Fruit fly (Drosophila melanogaster) whole organism, prepupa: ENCODE data around the gene JIL-1.

Experiments
- Blimp-1 ChIP-seq: fragments of 200-800 bp; sonication (Bioruptor generic); optimal IDR thresholded peaks from 3 replicates; lab custom pipeline; 2017; ENCODE audit warnings: missing biosample characterization, missing genetic modification characterization, mild to moderate bottlenecking, moderate library complexity, missing genetic modification reagents
- CG10631 ChIP-seq: fragments of 200-800 bp; sonication (Bioruptor generic); optimal IDR thresholded peaks from 2 replicates; lab custom pipeline; 2016; ENCODE audit warnings: missing biosample characterization, missing genetic modification characterization
- CG10669 ChIP-seq: fragments of 200-800 bp; sonication (Bioruptor generic); optimal IDR thresholded peaks from 3 replicates; lab custom pipeline; 2018; ENCODE audit warnings: missing biosample characterization, mild to moderate bottlenecking, missing genetic modification characterization, moderate library complexity
- CG11762 ChIP-seq: fragments of 200-800 bp; sonication (Bioruptor generic); optimal IDR thresholded peaks from 3 replicates; lab custom pipeline; 2016; ENCODE audit warnings: missing biosample characterization, missing genetic modification characterization; ENCODE audit not compliant: insufficient read depth
- CG15336 ChIP-seq: fragments of 200-800 bp; sonication (Bioruptor generic); IDR thresholded peaks from 2 replicates; pipeline ENCODE4 v1.3.6; 2022; ENCODE audit warnings: missing biosample characterization, missing genetic modification characterization
- CG1621 ChIP-seq: fragments of 200-800 bp; sonication (Bioruptor generic); optimal IDR thresholded peaks from 3 replicates; lab custom pipeline; 2018; ENCODE audit warnings: missing biosample characterization, mild to moderate bottlenecking, missing genetic modification characterization
- CG16779 ChIP-seq: fragments of 200-800 bp; sonication (Bioruptor generic); optimal IDR thresholded peaks from 3 replicates; lab custom pipeline; 2017; ENCODE audit warnings: missing biosample characterization, mild to moderate bottlenecking, missing genetic modification characterization
- CG3032 ChIP-seq: fragments of 200-800 bp; optimal IDR thresholded peaks from 2 replicates; lab custom pipeline; 2019; ENCODE audit warnings: missing biosample characterization, mild to moderate bottlenecking, missing genetic modification characterization, moderate library complexity
- CG31627 ChIP-seq: fragments of 200-800 bp; sonication (Bioruptor generic); optimal IDR thresholded peaks from 3 replicates; lab custom pipeline; 2016; ENCODE audit warnings: missing biosample characterization, missing genetic modification characterization
- CG32006 ChIP-seq: fragments of 200-800 bp; sonication (Bioruptor generic); optimal IDR thresholded peaks from 3 replicates; lab custom pipeline; 2017; ENCODE audit warnings: missing biosample characterization, mild to moderate bottlenecking, missing genetic modification characterization
- CG3919 ChIP-seq: fragments of 200-800 bp; sonication (Bioruptor generic); optimal IDR thresholded peaks from 3 replicates; lab custom pipeline; 2016; ENCODE audit warnings: missing biosample characterization, missing genetic modification characterization
- CG6808 ChIP-seq: fragments of 200-800 bp; sonication (Bioruptor generic); optimal IDR thresholded peaks from 3 replicates; lab custom pipeline; 2017; ENCODE audit warnings: missing biosample characterization, missing genetic modification characterization, mild to moderate bottlenecking, moderate library complexity, missing genetic modification reagents
- CG6854 ChIP-seq: fragments of 200-800 bp; sonication (Bioruptor generic); optimal IDR thresholded peaks from 2 replicates; lab custom pipeline; 2017; ENCODE audit warnings: missing biosample characterization, mild to moderate bottlenecking, missing genetic modification characterization
- CG8119 ChIP-seq: fragments of 200-800 bp; sonication (Bioruptor generic); IDR thresholded peaks from 3 replicates; pipeline ENCODE4 v1.3.6; 2022; ENCODE audit warnings: missing biosample characterization, missing genetic modification characterization
- CG9139 ChIP-seq: fragments of 200-800 bp; sonication (Bioruptor generic); optimal IDR thresholded peaks from 3 replicates; lab custom pipeline; 2017; ENCODE audit warnings: missing biosample characterization, mild to moderate bottlenecking, missing genetic modification characterization
- Eip75B ChIP-seq: fragments of 200-800 bp; sonication (Bioruptor generic); optimal IDR thresholded peaks from 3 replicates; lab custom pipeline; 2016; ENCODE audit warnings: missing biosample characterization, missing genetic modification characterization
- Eip78C ChIP-seq: fragments of 200-800 bp; sonication (Bioruptor generic); peaks from one replicate; lab custom pipeline; 2016; ENCODE audit warnings: missing biosample characterization, missing genetic modification characterization
- Eip93F ChIP-seq: fragments of 200-800 bp; sonication (Bioruptor generic); optimal IDR thresholded peaks from 2 replicates; lab custom pipeline; 2016; ENCODE audit warnings: missing biosample characterization, mild to moderate bottlenecking, missing genetic modification characterization
- Ets96B ChIP-seq: fragments of 200-800 bp; optimal IDR thresholded peaks from 2 replicates; lab custom pipeline; 2019; ENCODE audit warnings: missing biosample characterization, mild to moderate bottlenecking, missing genetic modification characterization, moderate library complexity
- Hr4 ChIP-seq: fragments of 200-800 bp; sonication (Bioruptor generic); optimal IDR thresholded peaks from 3 replicates; lab custom pipeline; 2016; ENCODE audit warnings: missing biosample characterization, missing genetic modification characterization
- Lpt ChIP-seq: fragments of 200-800 bp; sonication (Bioruptor generic); optimal IDR thresholded peaks from 3 replicates; lab custom pipeline; 2016; ENCODE audit warnings: missing biosample characterization, missing genetic modification characterization
- Met ChIP-seq: fragments of 200-800 bp; sonication (Bioruptor generic); optimal IDR thresholded peaks from 3 replicates; lab custom pipeline; 2016; ENCODE audit warnings: missing biosample characterization, missing genetic modification characterization
- OdsH ChIP-seq: fragments of 200-800 bp; sonication (Bioruptor generic); optimal IDR thresholded peaks from 3 replicates; lab custom pipeline; 2016; ENCODE audit warnings: missing biosample characterization, missing genetic modification characterization
- Sox102F ChIP-seq: fragments of 200-800 bp; sonication (Bioruptor generic); optimal IDR thresholded peaks from 2 replicates; lab custom pipeline; 2016; ENCODE audit warnings: missing biosample characterization, mild to moderate bottlenecking, missing genetic modification characterization
- Sox14 ChIP-seq: fragments of 200-800 bp; sonication (Bioruptor generic); optimal IDR thresholded peaks from 3 replicates; lab custom pipeline; 2016; ENCODE audit warnings: missing biosample characterization, missing genetic modification characterization
- Sox15 ChIP-seq: fragments of 200-800 bp; sonication (Bioruptor generic); optimal IDR thresholded peaks from 3 replicates; lab custom pipeline; 2016; ENCODE audit warnings: missing biosample characterization, missing genetic modification characterization
- achi ChIP-seq: fragments of 200-800 bp; sonication (Bioruptor generic); optimal IDR thresholded peaks from 3 replicates; lab custom pipeline; 2016; ENCODE audit warnings: missing biosample characterization, missing genetic modification characterization
- dsx ChIP-seq: fragments of 200-800 bp; optimal IDR thresholded peaks from 3 replicates; lab custom pipeline; 2019; ENCODE audit warnings: missing biosample characterization, mild to moderate bottlenecking, missing genetic modification characterization, moderate library complexity; ENCODE audit not compliant: poor library complexity, severe bottlenecking
- eg ChIP-seq: fragments of 200-800 bp; sonication (Bioruptor generic); IDR thresholded peaks from 3 replicates; pipeline ENCODE4 v1.3.6; 2022; ENCODE audit warnings: missing biosample characterization, missing genetic modification characterization
- esn ChIP-seq: fragments of 200-800 bp; sonication (Bioruptor generic); optimal IDR thresholded peaks from 2 replicates; lab custom pipeline; 2016; ENCODE audit warnings: missing biosample characterization, mild to moderate bottlenecking, missing genetic modification characterization, moderate library complexity
- fd85E ChIP-seq: fragments of 200-800 bp; sonication (Bioruptor generic); optimal IDR thresholded peaks from 3 replicates; lab custom pipeline; 2016; ENCODE audit warnings: missing biosample characterization, missing genetic modification characterization
- fkh ChIP-seq: fragments of 200-800 bp; sonication (Bioruptor generic); optimal IDR thresholded peaks from 3 replicates; lab custom pipeline; 2017; ENCODE audit warnings: missing biosample characterization, mild to moderate bottlenecking, missing genetic modification characterization, moderate library complexity
- lz ChIP-seq: fragments of 200-800 bp; sonication (Bioruptor generic); optimal IDR thresholded peaks from 3 replicates; lab custom pipeline; 2016; ENCODE audit warnings: missing biosample characterization, missing genetic modification characterization
- net ChIP-seq: fragments of 200-800 bp; sonication (Bioruptor generic); optimal IDR thresholded peaks from 3 replicates; lab custom pipeline; 2016; ENCODE audit warnings: missing biosample characterization, missing genetic modification characterization
- salr ChIP-seq, 2 experiments: fragments of 200-800 bp; sonication (Bioruptor generic); optimal IDR thresholded peaks; 3 replicates each; lab custom pipeline; 2016 to 2018; ENCODE audit warnings: missing biosample characterization in 2 of 2, missing genetic modification characterization in 2 of 2, mild to moderate bottlenecking in 1 of 2
- spab ChIP-seq: fragments of 200-800 bp; sonication (Bioruptor generic); optimal IDR thresholded peaks from 2 replicates; lab custom pipeline; 2017; ENCODE audit warnings: missing biosample characterization, mild to moderate bottlenecking, missing genetic modification characterization, missing genetic modification reagents
- ss ChIP-seq, 2 experiments: fragments of 200-800 bp; sonication (Bioruptor generic); optimal IDR thresholded peaks; 2 replicates in 1 of 2; 3 replicates in 1 of 2; lab custom pipeline; 2017 to 2018; ENCODE audit warnings: mild to moderate bottlenecking in 2 of 2, missing biosample characterization in 2 of 2, missing genetic modification characterization in 2 of 2, moderate library complexity in 1 of 2
- svp ChIP-seq: fragments of 200-800 bp; sonication (Bioruptor generic); peaks from one replicate; lab custom pipeline; 2016; ENCODE audit warnings: missing biosample characterization, missing genetic modification characterization

Gene JIL-1

DNA sequence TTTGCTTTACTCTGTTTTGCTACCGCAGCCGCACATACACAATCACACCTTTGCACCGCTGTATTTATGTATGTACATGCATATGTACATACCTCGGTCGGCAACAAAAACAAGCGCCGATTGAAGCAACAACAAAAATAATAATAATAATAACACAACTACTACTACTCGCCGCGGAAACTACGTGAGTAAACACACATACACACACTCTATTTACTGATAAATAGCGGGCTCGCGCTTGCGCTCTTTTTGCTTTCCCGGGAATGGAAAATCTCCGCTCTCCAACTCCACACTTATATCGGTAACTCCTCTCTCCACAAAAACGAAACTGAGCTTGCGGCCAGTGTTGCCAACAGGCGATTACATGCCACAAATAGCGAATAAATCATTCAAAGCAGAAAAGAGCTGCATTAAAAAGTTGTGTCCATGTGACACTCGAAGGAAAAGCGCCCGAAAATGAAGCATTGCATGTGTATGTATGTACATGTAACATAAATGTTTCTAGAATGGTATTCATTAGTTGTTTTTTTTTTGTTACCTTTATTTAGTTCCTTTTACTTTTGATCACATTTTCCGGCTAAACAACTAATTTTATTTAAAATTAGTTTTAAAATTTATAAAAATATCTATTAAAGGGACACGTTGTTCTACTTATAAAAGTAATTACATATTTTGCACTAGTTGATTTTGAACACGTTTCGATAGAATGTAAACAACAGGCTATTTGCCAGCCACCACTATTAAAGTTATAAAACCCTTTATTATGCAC, 25.8 kb upstream of the JIL-1 start (continued):
- no peak for TF ChIP-seq Eip75B (GFP tag; lab: Kevin White, UChicago)
- TF ChIP-seq CG11762 (GFP tag; lab: Kevin White, UChicago): no peak
- TF ChIP-seq CG6808: peak; percentile 44
- no peak for TF ChIP-seq Met (GFP tag; lab: Kevin White, UChicago)
- no peak for TF ChIP-seq CG3919 (GFP tag; lab: Kevin White, UChicago)

DNA sequence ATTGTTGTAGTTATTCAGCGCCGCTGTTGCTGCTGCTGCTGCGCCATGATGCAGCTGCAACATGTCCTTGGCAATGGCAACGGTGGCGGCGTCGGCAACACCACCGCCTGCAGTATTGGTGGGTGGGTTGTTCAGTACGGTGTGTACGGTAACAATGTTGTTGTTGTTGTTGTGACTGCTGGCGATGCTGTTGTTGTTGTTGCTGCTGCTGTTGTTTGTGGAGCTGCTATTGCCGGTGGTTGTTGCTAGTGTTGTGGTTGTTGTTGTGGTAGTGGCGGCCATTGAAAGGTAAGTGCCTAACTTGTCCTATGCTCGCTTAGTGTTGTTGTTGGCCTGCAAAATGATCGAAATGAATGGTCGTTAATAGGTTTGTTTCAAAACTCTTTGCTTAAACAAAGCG, 24.7 kb upstream of the JIL-1 start:
- TF ChIP-seq fd85E (GFP tag; lab: Kevin White, UChicago): no peak
- no peak for TF ChIP-seq CG3032 (tag; lab: Kevin White, UChicago)
- no peak for TF ChIP-seq salr (GFP tag; optimal IDR thresholded peaks at IDR 0.05; lab: Kevin White, UChicago)
- no peak for TF ChIP-seq eg
- no peak for TF ChIP-seq lz
- no peak for TF ChIP-seq CG10631 (GFP tag; lab: Kevin White, UChicago)

DNA sequence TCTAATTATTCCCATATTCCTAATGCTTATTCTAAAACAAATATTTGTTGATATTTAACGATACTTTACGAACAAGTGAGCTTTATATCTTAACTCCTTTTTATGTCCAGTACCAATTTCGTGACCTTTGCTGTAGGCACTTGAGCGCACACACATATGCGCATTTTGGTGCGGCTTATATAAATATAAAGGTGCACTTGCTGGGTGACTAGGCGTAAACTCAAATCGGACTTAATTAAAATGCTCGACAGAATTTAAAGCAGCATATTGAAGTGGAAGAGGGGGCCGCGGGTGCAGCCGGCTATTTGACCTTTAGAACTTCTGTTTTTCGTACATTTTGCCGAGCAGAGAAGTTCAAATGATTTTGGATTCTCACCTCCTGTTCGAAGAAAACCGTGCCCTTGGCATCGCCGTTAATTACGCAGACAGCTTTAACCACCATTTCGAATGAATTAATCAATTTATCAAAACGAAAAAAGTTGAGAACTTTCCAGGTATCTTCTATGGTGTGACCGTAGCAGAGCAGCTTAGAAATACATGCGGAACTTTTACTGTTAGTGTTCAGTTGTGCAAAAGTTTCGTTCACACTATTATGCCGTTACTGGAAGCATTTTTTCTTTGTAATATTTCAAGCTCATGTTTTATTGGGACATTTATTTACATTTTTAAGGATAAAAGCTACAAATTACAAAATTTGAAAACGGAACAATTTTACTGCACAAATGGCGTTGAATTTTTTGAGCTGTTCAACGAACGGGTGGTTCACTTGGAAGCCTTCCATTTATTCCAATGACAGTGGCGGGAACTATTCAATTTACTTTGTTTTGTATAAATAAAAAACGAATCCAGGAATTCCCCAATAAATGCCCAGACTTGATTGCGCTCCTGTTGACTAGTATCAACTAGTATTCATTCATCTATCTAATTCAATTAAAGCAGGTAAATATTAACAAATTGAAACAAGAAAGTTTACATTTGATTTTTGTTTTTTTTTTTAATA, 20.5 kb upstream of the JIL-1 start, which contains the start of gene Sod1:
Gene Sod1 (minus strand): TSS at position 543 of the 1,000 bp plus-strand sequence.
- TF ChIP-seq Lpt (GFP tag; lab: Kevin White, UChicago): peak; percentile 19
- peak; percentile 25 for TF ChIP-seq achi
- peak; percentile 61 for TF ChIP-seq CG1621 (tag; lab: Kevin White, UChicago)
- TF ChIP-seq ss (GFP tag; optimal IDR thresholded peaks at IDR 0.05; lab: Kevin White, UChicago): peak; percentile 92 to 93
- TF ChIP-seq Met (GFP tag; lab: Kevin White, UChicago): no peak
- peak; percentile 40 for TF ChIP-seq Blimp-1 (GFP tag; lab: Kevin White, UChicago)
- TF ChIP-seq svp (GFP tag; lab: Kevin White, UChicago): peak; percentile 99
- peak; percentile 26 for TF ChIP-seq Ets96B (tag; lab: Kevin White, UChicago)
- TF ChIP-seq CG9139 (GFP tag; lab: Kevin White, UChicago): peak; percentile 88
- peak; percentile 66 for TF ChIP-seq spab (GFP tag; lab: Kevin White, UChicago)
- no peak for TF ChIP-seq net (GFP tag; lab: Kevin White, UChicago)
- TF ChIP-seq CG15336: peak; percentile 48; the same call in 1 of the 2 replicates
- peak; percentile 68 for TF ChIP-seq CG10669 (GFP tag; lab: Kevin White, UChicago)
- peak; percentile 19 for TF ChIP-seq fkh (GFP tag; lab: Kevin White, UChicago)
- peak; percentile 59 for TF ChIP-seq Hr4 (GFP tag; lab: Kevin White, UChicago)
- peak; percentile 58 for TF ChIP-seq Sox14 (GFP tag; lab: Kevin White, UChicago)
- TF ChIP-seq CG11762 (GFP tag; lab: Kevin White, UChicago): peak; percentile 34
- no peak for TF ChIP-seq OdsH (GFP tag; lab: Kevin White, UChicago)
- no peak; the same call in 2 of the 3 replicates for TF ChIP-seq CG8119 (GFP tag; lab: Robert Waterston, UW)
- TF ChIP-seq CG6854 (GFP tag; lab: Kevin White, UChicago): peak; percentile 91
- peak; percentile 3 for TF ChIP-seq CG31627
- TF ChIP-seq CG6808: peak; percentile 88
- TF ChIP-seq CG3032 (tag; lab: Kevin White, UChicago): no peak
- no peak for TF ChIP-seq Sox15
- TF ChIP-seq salr (GFP tag; optimal IDR thresholded peaks at IDR 0.05; lab: Kevin White, UChicago): peak in 1 of 2 experiments; percentile 47
- TF ChIP-seq CG16779 (tag; lab: Kevin White, UChicago): peak; percentile 60
- TF ChIP-seq CG32006: no peak
- TF ChIP-seq Eip78C (GFP tag; lab: Kevin White, UChicago): peak; percentile 79
- peak; percentile 58 for TF ChIP-seq dsx (GFP tag; lab: Kevin White, UChicago)
- TF ChIP-seq Sox102F (GFP tag; lab: Kevin White, UChicago): no peak
- TF ChIP-seq Eip93F (GFP tag; lab: Kevin White, UChicago): peak; percentile 5
- TF ChIP-seq esn (GFP tag; lab: Kevin White, UChicago): peak; percentile 2
